Fruit fly (Drosophila melanogaster): ENCODE measurements around the gene Trpml.

The Trpml gene

DNA sequence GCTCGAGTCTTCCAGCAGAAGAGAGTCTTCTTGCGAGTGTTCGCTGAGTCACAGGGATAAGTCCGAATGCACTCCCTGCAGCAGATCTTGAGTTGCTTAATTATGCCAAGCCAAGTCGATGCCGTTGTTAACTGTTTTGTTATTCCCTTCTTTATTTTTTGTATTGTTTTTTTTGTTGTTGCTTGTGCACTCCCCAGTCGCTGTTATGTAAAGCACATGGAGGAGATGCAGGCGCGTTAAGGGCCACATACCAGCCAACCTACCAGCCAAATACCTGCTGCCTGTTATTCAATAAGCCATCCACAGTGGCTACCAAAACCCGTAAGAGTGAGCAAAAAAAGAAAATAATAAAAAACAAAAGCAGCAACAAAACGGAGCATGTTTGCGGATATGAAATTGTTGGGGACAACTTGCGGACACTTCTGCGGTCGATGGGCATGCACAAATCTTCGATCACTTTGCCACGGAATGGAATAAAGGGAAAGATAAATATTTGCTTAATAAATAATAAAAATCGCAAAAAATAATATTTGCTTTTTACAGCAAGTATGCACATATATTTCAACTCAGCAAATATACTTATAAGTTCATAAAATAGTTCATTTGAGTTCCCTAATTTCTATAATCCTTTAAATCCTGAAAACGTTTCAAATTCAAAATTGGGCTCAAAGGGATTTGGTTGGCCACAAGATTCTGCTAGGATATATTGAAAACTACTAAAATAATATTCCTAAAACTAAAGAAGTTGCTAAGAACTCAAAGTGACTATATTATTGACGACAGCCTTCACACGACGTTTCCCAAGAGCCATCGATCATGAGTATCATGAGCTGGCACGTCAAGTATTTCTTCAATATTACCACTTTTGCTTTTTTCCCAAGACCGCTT is 21.8 kb downstream of the Trpml start:
- no peak for TF ChIP-seq psq (optimal IDR thresholded peaks at IDR 0.05)
- no peak for TF ChIP-seq pan (optimal IDR thresholded peaks at IDR 0.05)
- no peak for TF ChIP-seq EcR (GFP tag; optimal IDR thresholded peaks at IDR 0.05)
- no peak for TF ChIP-seq usp (GFP tag; optimal IDR thresholded peaks at IDR 0.05)
- no peak for TF ChIP-seq Dll (optimal IDR thresholded peaks at IDR 0.05)
- TF ChIP-seq CG8478 (optimal IDR thresholded peaks at IDR 0.05) = no peak

DNA sequence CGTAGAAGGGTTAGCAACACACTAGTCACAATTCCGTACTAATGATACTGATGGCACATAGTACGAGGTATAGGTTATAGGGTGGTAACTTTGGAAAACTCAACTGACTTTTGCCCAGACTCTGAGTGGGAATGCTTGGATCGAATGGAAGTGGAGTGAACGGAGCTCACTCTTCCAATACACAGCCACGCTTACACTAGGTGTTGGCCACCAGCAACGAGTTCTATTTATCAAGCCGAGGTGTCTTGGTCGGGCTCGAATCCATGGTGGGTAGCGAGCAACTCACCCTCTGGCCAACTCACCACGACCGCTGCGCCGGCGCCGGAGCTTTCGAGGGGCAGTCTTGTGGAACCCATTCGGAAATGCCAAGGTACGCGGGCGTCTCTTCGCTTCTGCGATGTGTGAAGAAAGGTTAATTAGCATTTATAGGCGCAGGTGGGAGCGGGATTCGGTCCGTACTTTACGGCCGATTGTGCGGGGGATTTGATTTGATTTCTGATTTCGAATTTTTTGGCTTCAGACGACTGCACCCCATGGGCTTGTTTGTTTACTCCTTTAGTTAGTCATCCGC is 23.0 kb downstream of the Trpml start, which contains the start of gene verm:
TSS of gene verm (minus strand) at position 204 of the 571 bp plus-strand sequence.
- no peak for TF ChIP-seq pan (optimal IDR thresholded peaks at IDR 0.05)
- no peak for TF ChIP-seq psq (optimal IDR thresholded peaks at IDR 0.05)
- TF ChIP-seq CG8478 (optimal IDR thresholded peaks at IDR 0.05) = no peak
- no peak for TF ChIP-seq Dll (optimal IDR thresholded peaks at IDR 0.05)
- no peak for TF ChIP-seq usp (GFP tag; optimal IDR thresholded peaks at IDR 0.05)
- TF ChIP-seq EcR (GFP tag; optimal IDR thresholded peaks at IDR 0.05) = no peak

DNA sequence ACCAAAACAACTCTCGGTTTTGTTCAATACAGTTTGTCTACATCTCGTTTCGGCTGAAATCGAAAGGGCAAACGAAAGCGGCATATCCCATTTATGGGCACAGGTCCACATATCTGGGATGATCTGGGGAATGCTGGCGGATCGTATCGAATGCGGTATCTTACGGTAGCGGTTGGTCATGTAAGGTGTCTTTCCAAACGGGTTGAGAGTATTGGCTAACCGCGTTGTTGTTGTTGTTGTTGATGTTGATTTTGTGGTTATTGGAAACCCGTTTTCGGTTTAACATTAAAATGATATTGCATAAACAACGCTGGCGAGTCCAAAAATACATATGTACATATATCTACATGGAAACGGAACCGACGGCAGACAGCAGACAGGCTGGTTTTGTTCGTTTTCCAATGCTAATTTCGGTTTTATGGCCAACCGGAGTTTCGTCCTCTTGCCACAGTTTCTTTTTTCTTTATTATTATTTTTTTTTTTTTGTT is 23.9 kb downstream of the Trpml start:
- TF ChIP-seq Dll (optimal IDR thresholded peaks at IDR 0.05) = no peak
- TF ChIP-seq CG8478 (optimal IDR thresholded peaks at IDR 0.05) = no peak
- TF ChIP-seq EcR (GFP tag; optimal IDR thresholded peaks at IDR 0.05) = no peak
- no peak for TF ChIP-seq psq (optimal IDR thresholded peaks at IDR 0.05)
- TF ChIP-seq pan (optimal IDR thresholded peaks at IDR 0.05) = no peak
- no peak for TF ChIP-seq usp (GFP tag; optimal IDR thresholded peaks at IDR 0.05)

DNA sequence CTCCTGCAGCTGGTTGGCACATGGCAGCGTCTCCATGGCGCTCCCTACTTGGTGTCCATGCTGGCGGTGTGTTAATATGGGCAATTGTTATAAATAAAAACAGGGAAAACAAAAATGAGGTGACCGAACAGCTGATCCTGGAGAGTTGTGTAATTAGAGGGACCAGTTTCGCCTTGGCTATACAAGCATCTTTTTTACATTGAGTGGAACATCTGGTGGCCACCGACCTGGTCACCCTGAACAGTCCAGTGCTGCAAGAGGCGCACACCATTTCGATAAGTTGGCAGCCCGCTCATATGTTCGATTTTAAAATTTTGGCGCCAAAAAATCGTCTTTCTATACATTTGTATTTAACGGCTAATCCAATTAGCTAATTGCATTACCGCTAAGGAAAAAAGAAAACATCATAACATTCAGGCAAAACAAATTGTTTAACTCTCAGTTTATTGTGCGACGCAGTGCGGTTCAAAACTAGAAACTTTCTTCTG is 30.9 kb downstream of the Trpml start, which contains the start of the genes CG8765 and Gbeta76C:
TSS of gene CG8765 (minus strand) at position 154 of the 488 bp plus-strand sequence.
TSS of gene Gbeta76C (plus strand) at position 438 of the 488 bp plus-strand sequence.
- no peak for TF ChIP-seq pan (optimal IDR thresholded peaks at IDR 0.05)
- no peak for TF ChIP-seq usp (GFP tag; optimal IDR thresholded peaks at IDR 0.05)
- no peak for TF ChIP-seq EcR (GFP tag; optimal IDR thresholded peaks at IDR 0.05)

DNA sequence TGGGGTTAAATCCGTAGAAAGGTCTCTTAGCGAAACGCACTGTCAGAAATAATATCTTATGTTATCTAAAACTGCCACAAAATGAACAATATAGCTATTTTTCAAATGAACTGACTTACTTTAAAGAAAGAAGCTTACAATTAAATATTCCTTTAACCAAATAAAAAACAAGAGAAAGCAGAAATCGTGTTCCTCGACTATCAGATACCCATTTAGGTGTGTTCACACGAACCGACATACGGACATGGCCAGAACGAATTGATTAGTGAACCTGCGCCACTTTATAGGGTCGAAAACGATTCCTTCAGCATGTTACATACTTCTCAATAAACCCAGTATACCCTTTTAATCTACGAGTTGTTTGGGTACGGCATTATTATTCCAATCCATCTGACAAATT is 34.6 kb downstream of the Trpml start:
- TF ChIP-seq CG8478 (optimal IDR thresholded peaks at IDR 0.05) = no peak
- no peak for TF ChIP-seq EcR (GFP tag; optimal IDR thresholded peaks at IDR 0.05)
- no peak for TF ChIP-seq Dll (optimal IDR thresholded peaks at IDR 0.05)
- TF ChIP-seq usp (GFP tag; optimal IDR thresholded peaks at IDR 0.05) = no peak
- no peak for TF ChIP-seq psq (optimal IDR thresholded peaks at IDR 0.05)

DNA sequence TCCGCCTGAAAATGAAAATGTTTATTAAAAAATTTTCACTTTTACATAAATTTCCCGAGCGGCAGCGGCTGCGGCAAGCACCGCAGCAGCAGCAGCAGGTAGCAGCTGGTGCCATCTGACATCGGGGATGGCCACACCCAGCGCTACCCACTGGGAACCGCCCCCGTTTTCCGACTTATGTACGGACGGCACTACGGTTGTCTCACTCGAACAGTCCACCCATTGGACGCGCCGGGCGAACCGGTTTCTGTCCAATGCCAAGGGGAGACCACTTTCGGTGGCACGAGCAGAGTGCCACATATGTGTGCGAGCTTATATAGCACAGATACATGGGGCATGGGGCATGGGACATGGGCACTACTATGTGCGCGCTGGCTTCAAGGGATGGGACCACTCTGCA is 35.2 kb downstream of the Trpml start:
- no peak for TF ChIP-seq usp (GFP tag; optimal IDR thresholded peaks at IDR 0.05)
- no peak for TF ChIP-seq psq (optimal IDR thresholded peaks at IDR 0.05)
- TF ChIP-seq CG8478 (optimal IDR thresholded peaks at IDR 0.05) = no peak
- TF ChIP-seq pan (optimal IDR thresholded peaks at IDR 0.05) = no peak
- no peak for TF ChIP-seq EcR (GFP tag; optimal IDR thresholded peaks at IDR 0.05)
- TF ChIP-seq Dll (optimal IDR thresholded peaks at IDR 0.05) = no peak

DNA sequence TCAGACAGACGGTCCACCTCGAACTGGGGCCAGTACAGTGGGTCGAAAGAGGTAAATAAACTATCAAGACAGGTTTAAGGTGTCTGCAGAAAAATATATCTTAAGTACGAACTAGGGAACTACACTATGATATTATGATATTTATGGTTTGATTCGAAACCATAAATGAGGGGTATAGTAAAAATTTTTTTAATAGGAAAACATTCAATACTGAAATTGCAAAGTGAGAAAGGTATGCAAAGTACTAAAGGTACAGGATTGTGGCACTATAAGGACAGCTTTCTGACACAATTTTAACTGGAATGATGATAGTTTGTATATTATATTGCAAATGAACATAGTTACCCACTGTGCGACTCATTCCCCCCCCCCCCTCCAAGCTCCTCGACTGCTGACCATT is 42.1 kb downstream of the Trpml start:
- TF ChIP-seq Dll (optimal IDR thresholded peaks at IDR 0.05) = no peak
- TF ChIP-seq pan (optimal IDR thresholded peaks at IDR 0.05) = no peak
- no peak for TF ChIP-seq psq (optimal IDR thresholded peaks at IDR 0.05)
- TF ChIP-seq usp (GFP tag; optimal IDR thresholded peaks at IDR 0.05) = no peak
- TF ChIP-seq EcR (GFP tag; optimal IDR thresholded peaks at IDR 0.05) = no peak
- TF ChIP-seq CG8478 (optimal IDR thresholded peaks at IDR 0.05) = no peak

DNA sequence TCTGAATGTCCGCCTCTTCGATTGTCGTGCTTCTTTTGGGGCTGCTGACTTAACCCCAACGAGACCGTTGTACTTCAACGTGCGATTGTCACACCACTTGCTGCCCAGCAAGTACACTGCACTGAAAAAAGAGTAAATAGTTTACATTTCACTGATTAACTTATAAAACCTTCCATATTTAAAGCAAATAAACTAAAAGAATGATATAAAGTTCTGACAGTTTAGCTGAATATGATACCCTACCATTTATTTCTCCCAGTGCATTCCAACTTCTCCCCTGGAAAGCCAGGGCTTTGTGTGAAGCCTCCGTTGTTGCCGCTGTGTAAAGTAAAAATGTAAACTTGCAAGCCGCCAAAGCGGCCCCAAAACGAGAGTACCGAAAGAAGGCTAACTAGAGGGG is 43.8 kb downstream of the Trpml start:
- TF ChIP-seq psq (optimal IDR thresholded peaks at IDR 0.05) (no peak), usp (GFP tag; optimal IDR thresholded peaks at IDR 0.05) (no peak), EcR (GFP tag; optimal IDR thresholded peaks at IDR 0.05) (no peak), CG8478 (optimal IDR thresholded peaks at IDR 0.05) (no peak), pan (optimal IDR thresholded peaks at IDR 0.05) (no peak), Dll (optimal IDR thresholded peaks at IDR 0.05) (no peak)

DNA sequence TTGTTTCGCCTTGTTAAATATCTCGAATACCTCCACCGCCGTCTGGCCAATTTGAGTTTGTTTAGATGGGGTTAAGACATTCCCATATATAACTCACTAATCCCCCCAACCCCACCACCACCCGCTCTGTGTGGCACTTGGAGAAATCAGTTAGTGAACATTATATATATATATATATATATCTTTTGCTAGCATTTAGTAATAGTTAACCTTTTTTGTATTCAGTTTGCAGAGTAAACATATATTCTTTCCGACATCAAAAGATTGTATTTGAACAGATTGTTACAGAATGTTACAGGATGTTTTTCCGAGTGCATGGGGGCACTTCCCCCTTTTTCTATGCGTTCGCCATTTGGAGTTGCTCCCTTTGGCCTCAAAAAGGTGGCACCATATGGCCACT is 47.6 kb downstream of the Trpml start:
- TF ChIP-seq Dll (optimal IDR thresholded peaks at IDR 0.05) (no peak), psq (optimal IDR thresholded peaks at IDR 0.05) (no peak), usp (GFP tag; optimal IDR thresholded peaks at IDR 0.05) (no peak), EcR (GFP tag; optimal IDR thresholded peaks at IDR 0.05) (no peak), CG8478 (optimal IDR thresholded peaks at IDR 0.05) (no peak), pan (optimal IDR thresholded peaks at IDR 0.05) (no peak)

DNA sequence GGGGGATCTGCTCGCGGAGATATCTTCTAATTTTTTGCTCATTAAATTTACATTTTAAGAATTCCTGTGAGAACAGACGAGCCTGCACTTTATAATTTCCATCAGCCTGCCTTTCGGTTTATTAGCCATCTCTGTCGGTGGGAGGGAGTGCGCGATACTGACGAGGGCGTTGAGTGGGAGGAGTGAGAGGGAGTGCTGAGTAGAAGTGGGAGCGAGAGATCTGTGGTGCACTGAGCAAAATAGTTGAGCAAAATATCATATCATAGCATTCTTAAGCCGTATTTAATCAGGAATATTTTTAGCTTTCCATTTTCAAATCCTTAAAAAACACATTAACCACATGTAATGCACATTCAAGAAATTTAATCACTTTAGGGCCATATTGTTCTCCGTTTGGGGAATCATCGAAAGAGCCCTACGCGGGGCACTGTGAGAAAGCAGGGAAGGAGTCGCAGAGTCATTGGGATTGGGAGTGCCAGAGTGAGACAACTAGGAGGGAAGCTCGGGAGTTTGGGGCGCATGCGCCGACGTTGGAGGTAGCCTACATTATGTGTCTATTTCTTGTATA is 53.0 kb downstream of the Trpml start:
- TF ChIP-seq CG8478 (optimal IDR thresholded peaks at IDR 0.05) (no peak), pan (optimal IDR thresholded peaks at IDR 0.05) (no peak), psq (optimal IDR thresholded peaks at IDR 0.05) (no peak), Dll (optimal IDR thresholded peaks at IDR 0.05) (no peak), usp (GFP tag; optimal IDR thresholded peaks at IDR 0.05) (no peak), EcR (GFP tag; optimal IDR thresholded peaks at IDR 0.05) (no peak)
